Worm (Caenorhabditis elegans): ENCODE results near the gene Y54G2A.7.

- no peak for TF ChIP-seq ztf-11 (tag; optimal IDR thresholded peaks at IDR 0.05)
- no peak for TF ChIP-seq daf-12 (tag; optimal IDR thresholded peaks at IDR 0.05)
- no peak for TF ChIP-seq elt-2 (tag; optimal IDR thresholded peaks at IDR 0.05)
- no peak for TF ChIP-seq nhr-76 (tag; optimal IDR thresholded peaks at IDR 0.05)
Observed at ce11 chrIV:2849269-2849668, 10.9 kb downstream of the Y54G2A.7 start.

All from whole organism, L3 larva.